Fruit fly (Drosophila melanogaster) Kc167 (cell line): ENCODE data around the gene CG11378.

Experiments used
- Myc ChIP-seq: fragments of >200 bp; optimal IDR thresholded peaks from 2 replicates; lab custom pipeline; 2017; ENCODE audit warnings: missing external identifiers
- Sin3A ChIP-seq: fragments of >200 bp; optimal IDR thresholded peaks from 2 replicates; lab custom pipeline; 2018; ENCODE audit warnings: missing external identifiers
- h ChIP-seq: fragments of >200 bp; optimal IDR thresholded peaks from 3 replicates; lab custom pipeline; 2018; ENCODE audit warnings: missing external identifiers
- insv ChIP-seq: fragments of >200 bp; optimal IDR thresholded peaks from 3 replicates; lab custom pipeline; 2018; ENCODE audit warnings: missing external identifiers
- psq ChIP-seq: fragments of >200 bp; optimal IDR thresholded peaks from 2 replicates; lab custom pipeline; 2017; ENCODE audit warnings: missing external identifiers
- ttk ChIP-seq: sonication (Bioruptor generic); optimal IDR thresholded peaks from 2 replicates; lab custom pipeline; 2017; ENCODE audit warnings: missing external identifiers

CG11378 gene

DNA sequence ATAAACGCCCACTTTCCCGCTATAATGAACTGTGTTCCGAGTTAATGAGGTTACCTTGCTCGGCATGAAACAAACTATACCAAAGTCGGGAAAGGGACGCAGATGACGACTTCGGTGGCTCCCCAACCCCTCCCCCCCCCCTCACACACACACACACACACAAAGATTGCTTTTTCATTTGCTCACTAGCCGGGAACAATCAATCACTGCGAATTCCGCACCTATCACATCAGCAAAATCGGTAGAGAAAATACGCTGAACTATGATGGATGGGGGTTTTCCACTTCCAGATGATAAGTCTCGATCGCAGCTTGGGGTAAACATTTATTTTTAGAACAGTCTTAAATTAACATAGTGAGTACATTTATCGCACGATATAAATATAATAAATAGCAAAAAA is 2.9 kb downstream of the CG11378 start:
- no peak for TF ChIP-seq Myc (lab: Kevin White, UChicago)
- TF ChIP-seq Sin3A (lab: Kevin White, UChicago): no peak
- TF ChIP-seq ttk: no peak

DNA sequence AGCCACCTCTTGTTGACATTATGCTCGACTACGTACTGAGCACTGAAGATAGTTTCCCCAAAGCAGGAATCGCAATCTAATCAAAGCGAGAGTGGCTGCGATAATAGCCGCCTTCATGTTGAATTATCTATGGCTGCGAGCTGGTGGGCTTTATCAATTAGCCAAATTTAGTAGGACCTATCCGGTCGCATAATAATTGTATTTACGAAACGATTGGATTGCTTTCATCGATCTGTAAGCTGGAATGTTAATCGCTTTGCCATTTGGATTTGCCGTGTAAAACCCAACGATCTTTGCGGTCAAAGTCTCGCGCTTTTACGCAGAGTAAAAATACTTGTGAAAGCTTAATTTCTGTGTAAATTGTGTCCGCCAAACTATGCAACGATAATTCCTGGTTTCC is 5.4 kb downstream of the CG11378 start, which contains the start of gene CG11384:
TSS of gene CG11384 (minus strand) at position 43 of the 400 bp plus-strand sequence.
- TF ChIP-seq Myc (lab: Kevin White, UChicago) (no peak), psq (lab: Kevin White, UChicago) (no peak), ttk (no peak), h (no peak), insv (lab: Kevin White, UChicago) (no peak), Sin3A (lab: Kevin White, UChicago) (no peak)

DNA sequence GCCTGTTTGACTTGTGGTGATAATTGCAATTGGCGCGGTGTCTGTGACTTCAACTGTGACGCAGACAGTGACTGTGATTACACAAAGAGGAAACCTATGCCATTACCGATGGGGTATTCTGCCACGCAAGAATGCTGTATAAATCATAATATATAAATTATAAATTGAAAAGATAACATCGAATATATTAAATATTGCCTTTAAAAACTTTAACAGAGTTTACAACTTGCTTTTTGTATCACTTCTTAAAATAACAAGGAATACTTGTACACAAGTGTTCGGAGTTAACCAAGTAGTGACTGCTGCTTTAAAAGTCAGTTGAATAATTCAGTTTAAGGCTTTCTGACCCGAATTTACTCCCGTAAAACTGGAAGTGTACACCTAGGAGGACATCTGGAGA is 9.2 kb downstream of the CG11378 start, which contains the start of gene CG11379:
TSS of gene CG11379 (plus strand) at position 301 of the 400 bp plus-strand sequence.
- no peak for TF ChIP-seq psq (lab: Kevin White, UChicago)
- TF ChIP-seq Myc (lab: Kevin White, UChicago): no peak
- no peak for TF ChIP-seq Sin3A (lab: Kevin White, UChicago)
- TF ChIP-seq h: no peak
- no peak for TF ChIP-seq insv (lab: Kevin White, UChicago)
- TF ChIP-seq ttk: no peak

DNA sequence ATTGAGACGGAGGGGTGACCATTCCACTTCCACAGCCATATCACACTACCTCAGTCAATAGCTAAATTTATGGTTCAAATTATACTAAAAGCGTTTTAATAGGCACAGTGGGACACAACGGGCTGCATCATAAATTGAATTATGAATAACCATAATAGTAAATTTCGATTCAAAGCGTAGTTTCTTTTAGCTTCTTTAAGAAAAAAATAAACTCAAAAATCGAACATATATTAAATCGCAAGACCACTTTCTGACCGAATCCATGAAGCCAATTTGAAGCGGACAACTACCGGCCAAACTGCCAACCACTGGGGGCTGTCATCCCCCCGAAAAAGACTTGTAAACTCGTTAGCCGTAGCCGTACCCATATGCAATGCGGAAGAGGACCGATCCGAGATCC is 10.2 kb downstream of the CG11378 start:
- TF ChIP-seq psq (lab: Kevin White, UChicago) (no peak), ttk (no peak), Myc (lab: Kevin White, UChicago) (no peak), Sin3A (lab: Kevin White, UChicago) (no peak), h (no peak), insv (lab: Kevin White, UChicago) (no peak)

DNA sequence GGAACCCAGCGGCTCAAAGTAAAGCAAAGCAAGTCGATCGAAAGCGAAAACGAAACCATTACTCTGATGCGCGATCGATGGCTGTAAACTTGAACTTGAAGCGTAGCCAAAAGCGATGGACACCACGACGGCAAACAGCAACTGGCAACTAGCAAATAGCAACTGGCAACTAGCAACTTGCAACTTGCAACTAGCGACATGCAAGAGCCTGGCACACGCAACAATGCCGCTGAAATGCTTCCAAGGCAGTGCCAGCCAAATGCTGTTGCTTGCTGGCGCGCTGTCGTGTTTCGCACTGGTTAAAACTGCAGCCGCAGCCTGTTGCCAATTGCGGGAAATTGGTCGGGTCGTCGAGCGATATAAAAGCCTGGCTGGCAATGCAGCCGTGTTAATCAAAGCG is 10.7 kb downstream of the CG11378 start, which contains the start of gene CG14627:
TSS of gene CG14627 (plus strand) at position 301 of the 400 bp plus-strand sequence.
- no peak for TF ChIP-seq Myc (lab: Kevin White, UChicago)
- no peak for TF ChIP-seq ttk
- TF ChIP-seq insv (lab: Kevin White, UChicago): no peak
- TF ChIP-seq h: no peak
- no peak for TF ChIP-seq Sin3A (lab: Kevin White, UChicago)
- TF ChIP-seq psq (lab: Kevin White, UChicago): no peak

DNA sequence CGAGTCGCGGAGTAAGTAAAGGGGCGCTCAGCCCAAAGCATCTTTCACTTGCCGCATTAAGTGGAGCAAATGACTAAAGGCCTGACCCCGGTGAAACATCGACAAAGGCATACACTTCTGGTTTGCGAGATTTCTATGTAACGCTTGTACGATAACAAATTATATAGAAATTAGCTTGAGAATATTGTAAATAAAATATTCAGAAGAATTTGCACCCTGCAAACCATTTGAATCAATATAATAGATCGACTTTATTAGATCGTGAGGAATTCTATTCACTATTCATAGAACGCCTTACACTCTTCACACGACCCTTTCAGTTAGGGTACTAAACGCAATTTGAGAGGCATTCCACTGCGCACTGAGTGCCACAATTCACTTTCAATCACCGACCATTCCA is 13.1 kb downstream of the CG11378 start:
- no peak for TF ChIP-seq psq (lab: Kevin White, UChicago)
- no peak for TF ChIP-seq h
- no peak for TF ChIP-seq insv (lab: Kevin White, UChicago)
- no peak for TF ChIP-seq Sin3A (lab: Kevin White, UChicago)
- no peak for TF ChIP-seq ttk
- no peak for TF ChIP-seq Myc (lab: Kevin White, UChicago)

DNA sequence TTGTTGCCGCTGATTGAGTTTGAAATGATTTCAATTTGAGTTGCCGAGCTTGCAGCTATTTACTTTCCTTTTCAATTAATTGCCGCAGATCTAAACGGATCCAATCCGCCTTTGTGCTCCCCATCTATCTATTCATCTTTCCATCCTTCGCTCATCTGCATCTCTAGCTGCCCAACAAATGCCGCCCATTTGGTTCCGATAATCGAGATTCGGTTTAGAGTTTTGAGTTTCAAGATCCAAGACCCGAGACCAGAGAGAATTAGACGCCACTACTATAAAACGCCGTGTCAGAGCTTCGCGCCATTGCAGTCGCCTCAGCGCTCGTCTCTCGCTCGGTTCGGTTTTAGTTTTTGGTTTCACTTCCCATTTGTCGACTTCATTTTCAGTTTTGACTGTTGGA is 13.8 kb downstream of the CG11378 start, which contains the start of gene CG14626:
TSS of gene CG14626 (plus strand) at position 301 of the 400 bp plus-strand sequence.
- TF ChIP-seq Myc (lab: Kevin White, UChicago) (no peak), insv (lab: Kevin White, UChicago) (no peak), Sin3A (lab: Kevin White, UChicago) (no peak), ttk (no peak), h (no peak), psq (lab: Kevin White, UChicago) (no peak)

DNA sequence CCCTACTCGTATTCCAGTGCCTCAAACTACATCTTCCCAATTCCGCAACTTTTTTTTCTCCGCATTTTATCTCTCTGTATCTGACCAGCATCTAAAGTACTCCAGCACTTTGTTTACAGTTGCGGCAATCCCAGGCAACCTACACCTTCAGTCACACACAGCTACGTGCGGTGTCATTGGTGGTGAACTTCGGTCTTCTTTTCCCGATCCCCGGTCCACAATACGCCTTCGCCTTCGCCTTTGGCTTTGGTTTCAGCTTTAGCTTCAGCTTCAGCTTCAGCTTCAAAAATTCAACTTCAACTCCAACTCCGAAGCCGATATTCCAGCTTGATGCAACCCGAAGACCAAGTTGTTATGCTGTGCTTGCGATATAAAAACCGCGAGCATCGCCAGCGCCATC is 20.4 kb downstream of the CG11378 start, which contains the start of gene CG11380:
TSS of gene CG11380 (plus strand) at position 301 of the 400 bp plus-strand sequence.
- TF ChIP-seq insv (lab: Kevin White, UChicago) (no peak), ttk (no peak), psq (lab: Kevin White, UChicago) (no peak), h (no peak)

DNA sequence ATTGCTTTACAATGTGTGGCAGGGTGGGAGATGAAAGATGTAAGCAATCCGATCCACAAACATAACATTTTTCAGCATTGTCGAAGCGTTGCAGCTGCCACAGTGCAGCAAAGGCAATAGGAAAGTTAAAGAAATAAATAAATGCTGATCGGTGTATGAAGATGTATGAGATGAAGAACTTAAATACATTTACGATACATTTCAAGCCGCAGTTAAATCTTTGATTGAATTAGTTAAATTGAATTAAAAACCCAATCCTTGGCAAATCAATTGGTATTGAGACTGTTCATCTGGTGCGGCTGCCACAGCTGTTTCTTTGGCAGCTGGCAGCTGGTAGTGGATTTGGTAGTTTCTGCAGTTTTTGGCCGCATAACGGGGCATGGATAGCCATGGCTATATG is 27.2 kb downstream of the CG11378 start:
- TF ChIP-seq Myc (lab: Kevin White, UChicago): no peak
- TF ChIP-seq h: no peak
- TF ChIP-seq insv (lab: Kevin White, UChicago): no peak
- no peak for TF ChIP-seq psq (lab: Kevin White, UChicago)
- no peak for TF ChIP-seq Sin3A (lab: Kevin White, UChicago)
- no peak for TF ChIP-seq ttk

DNA sequence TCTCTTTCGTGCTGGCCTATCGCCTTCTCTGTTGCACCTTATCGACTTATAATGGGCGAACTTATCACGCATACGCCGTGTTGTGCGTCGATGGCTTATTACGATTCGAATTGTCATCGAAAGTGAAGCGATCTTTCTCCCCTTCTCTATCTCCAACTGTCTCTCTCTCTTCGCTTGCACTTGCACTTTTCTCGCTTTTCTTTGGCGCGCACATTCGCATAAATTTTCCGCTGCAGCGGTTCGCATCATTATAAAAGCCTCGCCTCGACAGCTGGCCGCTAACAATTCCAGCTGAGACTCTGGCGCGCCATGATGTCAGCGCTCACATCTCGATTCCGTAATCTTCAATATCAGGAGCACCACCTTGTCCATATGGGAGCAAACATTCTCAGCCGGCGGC is 28.6 kb downstream of the CG11378 start, which contains the start of gene CG14625:
TSS of gene CG14625 (plus strand) at position 301 of the 400 bp plus-strand sequence.
- no peak for TF ChIP-seq Myc (lab: Kevin White, UChicago)
- no peak for TF ChIP-seq Sin3A (lab: Kevin White, UChicago)
- no peak for TF ChIP-seq h
- no peak for TF ChIP-seq insv (lab: Kevin White, UChicago)
- TF ChIP-seq psq (lab: Kevin White, UChicago): no peak
- TF ChIP-seq ttk: no peak

DNA sequence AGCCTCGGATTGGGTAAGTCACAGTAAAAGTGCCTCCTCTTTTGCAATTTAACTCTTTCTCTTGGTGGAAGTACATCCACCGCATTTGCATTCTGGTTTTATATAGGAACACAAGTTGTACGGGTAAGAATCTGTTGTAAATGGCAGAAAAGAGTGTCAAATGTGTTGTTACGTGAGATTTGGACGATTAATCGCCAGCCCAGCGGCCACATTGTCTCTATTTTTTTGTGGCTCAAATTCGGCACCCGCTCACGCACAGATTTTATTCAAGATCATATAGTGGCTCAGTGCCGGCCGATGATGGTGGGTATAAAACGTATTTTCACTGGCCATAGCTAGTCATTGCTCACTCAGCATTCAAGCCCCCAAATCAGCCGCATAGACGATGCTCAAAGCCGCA is 32.8 kb downstream of the CG11378 start, which contains the start of gene CG11381:
TSS of gene CG11381 (plus strand) at position 301 of the 400 bp plus-strand sequence.
- TF ChIP-seq ttk (no peak), psq (lab: Kevin White, UChicago) (no peak), Myc (lab: Kevin White, UChicago) (no peak), h (no peak), insv (lab: Kevin White, UChicago) (no peak), Sin3A (lab: Kevin White, UChicago) (no peak)

DNA sequence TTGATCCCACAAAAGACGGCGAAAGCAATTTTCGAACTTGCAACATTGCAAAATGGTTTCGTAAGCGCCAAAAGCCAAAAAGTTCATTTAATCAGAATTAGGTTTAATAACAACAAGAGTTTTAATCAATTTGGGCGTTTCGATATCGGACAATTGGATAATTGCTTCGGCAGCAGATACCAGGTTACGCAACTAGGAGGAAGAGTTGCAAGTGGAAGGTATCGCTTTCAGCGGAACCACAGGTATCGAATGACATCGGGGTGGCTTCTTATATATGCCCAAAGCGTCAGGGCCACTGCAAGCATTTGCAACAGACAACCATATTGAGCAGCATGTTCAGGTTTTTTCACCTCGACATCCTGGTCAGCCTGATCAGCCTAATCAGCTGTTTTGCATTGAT is 35.8 kb downstream of the CG11378 start, which contains the start of gene CG14624:
TSS of gene CG14624 (plus strand) at position 301 of the 400 bp plus-strand sequence.
- TF ChIP-seq psq (lab: Kevin White, UChicago) (no peak), ttk (no peak), Myc (lab: Kevin White, UChicago) (no peak), Sin3A (lab: Kevin White, UChicago) (no peak), insv (lab: Kevin White, UChicago) (no peak), h (no peak)
